Worm (Caenorhabditis elegans): Measurements from ENCODE around the gene C25G4.8.
A peak's percentile ranks its signal among the peaks of the same experiment; 100 is the strongest.

C25G4.8 gene

ce11 chrIV:12417536-12418195, 45.6 kb downstream of the C25G4.8 start, which contains the start of gene F08G5.3 (continued):
- TF ChIP-seq chd-7 (tag; optimal IDR thresholded peaks at IDR 0.05) (peak; percentile 47), T07F8.4 (tag; optimal IDR thresholded peaks at IDR 0.05) (peak; percentile 83), egl-18 (GFP tag; IDR thresholded peaks at IDR 0.05) (0 out of 2 replicates have a peak, but pooled peaks have one; percentile 9), attf-6 (GFP tag; IDR thresholded peaks at IDR 0.05) (peak; percentile 75), Y95B8A.8 (GFP tag; IDR thresholded peaks at IDR 0.05) (no peak), ztf-18 (tag; optimal IDR thresholded peaks at IDR 0.05) (peak; percentile 66), mel-28 (tag; optimal IDR thresholded peaks at IDR 0.05; ENCODE audit: borderline replicate concordance) (no peak), cebp-1 (GFP tag; IDR thresholded peaks at IDR 0.05) (peak; percentile 70), cebp-1 (tag; optimal IDR thresholded peaks at IDR 0.05) (peak; percentile 85), K11D2.4 (GFP tag; IDR thresholded peaks at IDR 0.05) (no peak), sptf-2 (GFP tag; optimal IDR thresholded peaks at IDR 0.05) (no peak), ceh-79 (tag; optimal IDR thresholded peaks at IDR 0.05) (peak; percentile 27), ccch-3 (GFP tag; optimal IDR thresholded peaks at IDR 0.05) (no peak), ztf-6 (GFP tag; IDR thresholded peaks at IDR 0.05) (no peak), bed-2 (GFP tag; IDR thresholded peaks at IDR 0.05) (no peak), F37B4.10 (GFP tag; IDR thresholded peaks at IDR 0.05) (0 out of 2 replicates have a peak, but pooled peaks have one; percentile 59), nhr-80 (tag; optimal IDR thresholded peaks at IDR 0.05) (peak; percentile 23), efl-1 (GFP tag; optimal IDR thresholded peaks at IDR 0.05) (no peak), xnd-1 (tag; optimal IDR thresholded peaks at IDR 0.05) (no peak), ekl-4 (GFP tag; IDR thresholded peaks at IDR 0.05) (0 out of 2 replicates have a peak, but pooled peaks have one; percentile 46), atf-7 (tag; optimal IDR thresholded peaks at IDR 0.05) (no peak), C06A6.2 (GFP tag; conservative IDR thresholded peaks at IDR 0.05) (0 out of 2 replicates have a peak, but pooled peaks have one; percentile 21), madf-6 (GFP tag; IDR thresholded peaks at IDR 0.05) (peak; percentile 43; the same call in 1 of the 2 replicates), Y79H2A.3 (GFP tag; conservative IDR thresholded peaks at IDR 0.05) (no peak), zim-3 (tag; optimal IDR thresholded peaks at IDR 0.05) (peak; percentile 73), egrh-3 (GFP tag; IDR thresholded peaks at IDR 0.05) (peak; percentile 49), pha-4 (tag; optimal IDR thresholded peaks at IDR 0.05) (no peak), Y67H2A.10 (GFP tag; conservative IDR thresholded peaks at IDR 0.05) (no peak), mes-4 (tag; optimal IDR thresholded peaks at IDR 0.05) (peak; percentile 82), F33H1.4 (GFP tag; IDR thresholded peaks at IDR 0.05) (peak; percentile 52; the same call in 1 of the 2 replicates), B0336.3 (GFP tag; IDR thresholded peaks at IDR 0.05) (no peak), bed-1 (GFP tag; IDR thresholded peaks at IDR 0.05) (0 out of 2 replicates have a peak, but pooled peaks have one; percentile 68), F39B2.1 (GFP tag; IDR thresholded peaks at IDR 0.05) (no peak), let-607 (tag; optimal IDR thresholded peaks at IDR 0.05) (peak in 1 of 2 experiments; percentile 29), hlh-12 (tag; optimal IDR thresholded peaks at IDR 0.05) (peak; percentile 38), ceh-58 (GFP tag; IDR thresholded peaks at IDR 0.05) (no peak), zfh-2 (GFP tag; conservative IDR thresholded peaks at IDR 0.05) (no peak)

ce11 chrIV:12416629-12417404, 46.5 kb downstream of the C25G4.8 start:
- no peak for TF ChIP-seq ztf-25 (GFP tag; IDR thresholded peaks at IDR 0.05)
- TF ChIP-seq zfh-2 (GFP tag; conservative IDR thresholded peaks at IDR 0.05): no peak
- no peak for TF ChIP-seq pha-4 (tag; optimal IDR thresholded peaks at IDR 0.05)
- TF ChIP-seq tbp1 (GFP tag; optimal IDR thresholded peaks at IDR 0.05): peak; percentile 92
- no peak for TF ChIP-seq bed-1 (GFP tag; IDR thresholded peaks at IDR 0.05)
- TF ChIP-seq F57A8.1 (GFP tag; optimal IDR thresholded peaks at IDR 0.05): no peak
- peak; percentile 28; the same call in 1 of the 2 replicates for TF ChIP-seq D2030.7 (GFP tag; IDR thresholded peaks at IDR 0.05)
- TF ChIP-seq ztf-22 (GFP tag; optimal IDR thresholded peaks at IDR 0.05): no peak
- TF ChIP-seq ZK185.1 (tag; optimal IDR thresholded peaks at IDR 0.05; ENCODE audit: poor library complexity, severe bottlenecking): peak; percentile 43
- peak; percentile 59; the same call in 1 of the 2 replicates for TF ChIP-seq hsf-1 (GFP tag; IDR thresholded peaks at IDR 0.05)
- TF ChIP-seq nhr-90 (tag; optimal IDR thresholded peaks at IDR 0.05): peak; percentile 17
- TF ChIP-seq hrde-1 (tag; optimal IDR thresholded peaks at IDR 0.05; ENCODE audit: borderline replicate concordance): no peak
- peak; percentile 40; the same call in 1 of the 2 replicates for TF ChIP-seq mcd-1 (GFP tag; IDR thresholded peaks at IDR 0.05)

Data from whole organism, young adult.